Worm (Caenorhabditis elegans) whole organism, midembryonic: ENCODE measurements around the gene C09G9.5.

Experiments
- T22C8.4 ChIP-seq: fragments of 200-800 bp; sonication (Bioruptor generic); IDR thresholded peaks from 2 replicates; pipeline ENCODE4 v1.3.6; 2022; ENCODE audit warnings: missing genetic modification characterization, missing compliant biosample characterization
- cog-1 ChIP-seq: sonication (generic microtip); optimal IDR thresholded peaks from 2 replicates; lab custom pipeline; 2016; ENCODE audit warnings: missing genetic modification characterization, missing compliant biosample characterization
- flt-1 ChIP-seq: fragments of 200-800 bp; sonication (Bioruptor generic); IDR thresholded peaks from 2 replicates; pipeline ENCODE4 v1.3.6; 2022; ENCODE audit warnings: missing genetic modification characterization, missing compliant biosample characterization
- klf-2 ChIP-seq: fragments of 200-800 bp; sonication (Bioruptor generic); conservative IDR thresholded peaks from 2 replicates; pipeline ENCODE4 v1.3.6; 2022; ENCODE audit warnings: missing genetic modification reagents, missing genetic modification characterization, missing compliant biosample characterization
- med-1 ChIP-seq: sonication (generic microtip); optimal IDR thresholded peaks from 2 replicates; lab custom pipeline; 2017; ENCODE audit warnings: missing genetic modification characterization, mild to moderate bottlenecking, missing compliant biosample characterization, antibody characterized with exemption, missing genetic modification reagents; ENCODE audit not compliant: insufficient read depth
- ref-1 ChIP-seq: fragments of 200-800 bp; sonication (Bioruptor generic); conservative IDR thresholded peaks from 2 replicates; pipeline ENCODE4 v1.3.6; 2022; ENCODE audit warnings: missing genetic modification reagents, missing genetic modification characterization, missing compliant biosample characterization
- tab-1 ChIP-seq: fragments of 200-800 bp; sonication (Bioruptor generic); IDR thresholded peaks from 2 replicates; pipeline ENCODE4 v1.3.6; 2022; ENCODE audit warnings: missing genetic modification characterization, missing compliant biosample characterization
- ztf-23 ChIP-seq: fragments of 200-800 bp; sonication (Bioruptor generic); IDR thresholded peaks from 2 replicates; pipeline ENCODE4 v1.3.6; 2022; ENCODE audit warnings: missing genetic modification reagents, missing genetic modification characterization, missing compliant biosample characterization
- ztf-29 ChIP-seq: fragments of 200-800 bp; sonication (Bioruptor generic); IDR thresholded peaks from 2 replicates; pipeline ENCODE4 v1.3.6; 2022; ENCODE audit warnings: missing genetic modification reagents, missing genetic modification characterization, missing compliant biosample characterization

The C09G9.5 gene

DNA sequence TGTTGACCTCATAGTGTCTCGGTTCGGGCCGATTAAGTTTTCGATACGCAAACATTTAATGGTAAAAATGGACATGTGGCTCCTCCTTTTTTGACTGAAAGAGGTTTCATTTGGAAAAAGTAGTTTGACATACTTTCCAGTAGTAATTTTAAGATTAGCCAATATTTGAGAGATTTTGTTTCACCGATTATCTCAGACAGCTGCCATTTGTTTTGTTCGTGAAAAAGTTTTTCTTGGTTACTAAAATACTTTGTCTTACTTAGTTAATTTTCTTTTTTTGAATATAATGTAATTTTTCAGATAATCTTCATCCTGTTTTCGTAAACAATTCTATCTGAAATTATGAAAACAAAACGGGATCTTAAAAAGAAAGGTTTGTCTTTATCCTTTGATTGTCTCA lies at the start of gene C09G9.5:
C09G9.5 (plus strand) TSS at position 301 of the 400 bp plus-strand sequence.
- TF ChIP-seq flt-1 (GFP tag; lab: Robert Waterston, UW) = no peak
- TF ChIP-seq ref-1 = no peak
- TF ChIP-seq cog-1 = no peak
- TF ChIP-seq T22C8.4 (GFP tag; lab: Robert Waterston, UW) = no peak

DNA sequence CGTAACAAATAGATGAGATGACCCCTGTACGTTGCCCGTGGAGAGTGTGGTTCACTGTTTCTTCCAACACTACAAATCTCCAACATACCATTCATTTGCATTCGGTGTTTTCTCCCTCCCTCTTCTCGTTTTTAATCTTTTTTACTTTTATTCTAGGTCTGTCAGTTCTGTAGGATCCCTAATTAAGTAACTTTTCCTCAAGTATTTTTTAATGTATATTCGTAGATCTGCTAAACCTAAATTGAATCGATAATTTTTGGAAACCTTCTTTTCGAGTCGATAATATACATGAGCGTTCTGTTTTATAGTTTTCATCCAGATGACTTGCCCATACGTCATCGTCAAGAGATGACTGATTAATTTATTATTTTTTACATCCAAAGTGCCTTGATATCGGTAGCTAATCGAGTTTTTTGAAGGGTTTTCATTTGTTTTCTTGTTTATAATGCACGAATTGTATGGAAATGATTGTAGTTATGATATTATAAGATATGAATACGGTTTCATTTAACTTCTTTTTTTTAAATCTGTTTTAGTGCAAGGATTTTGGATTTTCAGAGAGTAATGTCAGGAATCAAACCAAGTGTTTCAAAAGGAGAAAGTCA lies 46.1 kb upstream of the C09G9.5 start, which contains the start of the genes T28C6.11 and T11B7.1:
T28C6.11 (minus strand) TSS at position 101 of the 605 bp plus-strand sequence.
T11B7.1 (plus strand) TSS at position 555 of the 605 bp plus-strand sequence.
- TF ChIP-seq ztf-23 (GFP tag; lab: Robert Waterston, UW) = no peak
- TF ChIP-seq flt-1 (GFP tag; lab: Robert Waterston, UW) = no peak
- TF ChIP-seq ztf-29 (GFP tag; lab: Robert Waterston, UW) = no peak
- no peak for TF ChIP-seq tab-1 (GFP tag; lab: Robert Waterston, UW)
- TF ChIP-seq cog-1 = no peak
- no peak for TF ChIP-seq T22C8.4 (GFP tag; lab: Robert Waterston, UW)
- no peak for TF ChIP-seq ref-1
- no peak for TF ChIP-seq med-1 (GFP tag; lab: Kevin White, UChicago)
- TF ChIP-seq klf-2 = no peak

DNA sequence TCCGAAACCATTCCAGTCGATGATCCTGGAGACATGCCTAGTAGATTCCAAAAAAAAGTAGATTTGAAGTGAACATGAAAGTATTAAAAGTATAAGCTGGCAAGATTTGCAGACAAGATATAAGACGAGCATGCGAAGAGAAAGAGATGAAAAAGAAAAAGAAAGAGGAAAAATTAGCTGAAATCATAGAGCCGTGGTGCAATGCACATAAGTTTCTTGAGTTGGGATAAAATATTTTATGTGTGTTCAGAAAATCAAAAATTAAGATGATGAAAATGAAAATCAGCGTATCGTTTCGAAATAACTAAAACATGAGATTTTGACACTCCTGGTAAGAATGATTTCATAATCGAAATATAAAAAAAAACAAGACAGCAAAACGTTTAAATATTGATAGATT lies 41.9 kb upstream of the C09G9.5 start, which contains the start of gene T11B7.2:
T11B7.2 (minus strand) TSS at position 101 of the 400 bp plus-strand sequence.
- TF ChIP-seq tab-1 (GFP tag; lab: Robert Waterston, UW) (no peak), ref-1 (no peak), med-1 (GFP tag; lab: Kevin White, UChicago) (no peak), cog-1 (no peak), flt-1 (GFP tag; lab: Robert Waterston, UW) (no peak), ztf-29 (GFP tag; lab: Robert Waterston, UW) (no peak), klf-2 (no peak), T22C8.4 (GFP tag; lab: Robert Waterston, UW) (no peak)

DNA sequence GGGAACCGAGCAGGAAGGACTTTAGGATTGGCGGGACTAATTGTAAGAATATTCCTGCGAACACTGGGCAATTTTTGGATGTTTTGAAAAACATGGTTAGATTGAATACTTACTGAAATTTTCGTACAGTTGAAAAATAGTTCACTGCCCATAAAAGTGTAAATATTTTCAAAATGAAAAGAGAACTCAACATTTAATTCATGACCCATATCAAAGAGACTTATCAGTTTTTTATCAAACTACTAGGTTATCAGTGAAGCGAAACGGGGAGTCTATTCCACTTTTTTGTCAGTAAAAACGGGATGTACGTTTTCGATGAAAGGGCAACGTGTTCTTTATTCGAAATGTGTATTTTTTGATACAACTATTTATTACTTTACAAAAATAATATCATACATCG lies 40.4 kb upstream of the C09G9.5 start:
- TF ChIP-seq cog-1 (no peak), T22C8.4 (GFP tag; lab: Robert Waterston, UW) (no peak), med-1 (GFP tag; lab: Kevin White, UChicago) (no peak), tab-1 (GFP tag; lab: Robert Waterston, UW) (no peak), ztf-23 (GFP tag; lab: Robert Waterston, UW) (no peak), klf-2 (no peak), flt-1 (GFP tag; lab: Robert Waterston, UW) (no peak)

DNA sequence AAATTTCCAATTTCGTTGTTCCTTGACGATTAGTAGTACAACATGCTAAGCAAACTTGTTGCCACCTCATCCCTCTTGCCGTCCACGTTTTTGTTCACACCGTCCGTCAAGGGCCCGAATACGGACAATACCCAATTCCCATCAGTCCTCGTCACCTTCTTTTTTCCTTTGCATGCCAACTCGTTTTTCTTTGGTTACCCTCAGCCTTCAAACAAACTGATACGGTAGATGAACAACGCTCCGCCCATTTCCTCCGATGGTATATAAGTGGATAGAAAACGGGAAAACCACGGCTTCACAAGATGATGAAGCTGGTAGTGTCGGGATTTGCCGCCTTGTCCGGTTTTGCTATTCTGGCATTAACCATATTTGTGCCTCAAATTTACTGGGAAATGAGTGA lies 38.4 kb upstream of the C09G9.5 start, which contains the start of gene col-118:
col-118 (plus strand) TSS at position 301 of the 400 bp plus-strand sequence.
- TF ChIP-seq ref-1 (no peak), med-1 (GFP tag; lab: Kevin White, UChicago) (no peak), tab-1 (GFP tag; lab: Robert Waterston, UW) (no peak), cog-1 (no peak), T22C8.4 (GFP tag; lab: Robert Waterston, UW) (no peak), ztf-29 (GFP tag; lab: Robert Waterston, UW) (no peak), klf-2 (no peak), flt-1 (GFP tag; lab: Robert Waterston, UW) (no peak), ztf-23 (GFP tag; lab: Robert Waterston, UW) (no peak)

DNA sequence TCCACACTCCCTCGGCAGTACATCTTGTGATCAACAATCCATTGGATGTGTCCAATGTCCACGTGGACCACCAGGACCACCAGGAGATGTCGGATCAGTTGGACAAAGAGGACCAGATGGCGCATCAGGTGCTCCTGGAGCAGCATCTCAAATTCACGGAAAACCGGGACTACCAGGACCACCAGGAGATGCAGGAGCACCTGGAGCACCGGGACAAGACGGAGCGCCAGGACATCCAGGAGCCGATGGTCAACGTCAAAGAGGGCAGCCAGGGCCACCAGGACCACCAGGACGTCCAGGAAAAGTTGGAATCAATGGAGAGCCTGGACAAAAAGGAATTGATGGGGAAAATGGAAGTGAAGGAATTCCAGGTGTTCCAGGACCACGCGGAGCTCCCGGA lies 37.3 kb upstream of the C09G9.5 start:
- TF ChIP-seq flt-1 (GFP tag; lab: Robert Waterston, UW) (no peak), cog-1 (no peak), ztf-29 (GFP tag; lab: Robert Waterston, UW) (no peak), T22C8.4 (GFP tag; lab: Robert Waterston, UW) (no peak), ztf-23 (GFP tag; lab: Robert Waterston, UW) (no peak), klf-2 (no peak), tab-1 (GFP tag; lab: Robert Waterston, UW) (no peak), ref-1 (no peak), med-1 (GFP tag; lab: Kevin White, UChicago) (no peak)

DNA sequence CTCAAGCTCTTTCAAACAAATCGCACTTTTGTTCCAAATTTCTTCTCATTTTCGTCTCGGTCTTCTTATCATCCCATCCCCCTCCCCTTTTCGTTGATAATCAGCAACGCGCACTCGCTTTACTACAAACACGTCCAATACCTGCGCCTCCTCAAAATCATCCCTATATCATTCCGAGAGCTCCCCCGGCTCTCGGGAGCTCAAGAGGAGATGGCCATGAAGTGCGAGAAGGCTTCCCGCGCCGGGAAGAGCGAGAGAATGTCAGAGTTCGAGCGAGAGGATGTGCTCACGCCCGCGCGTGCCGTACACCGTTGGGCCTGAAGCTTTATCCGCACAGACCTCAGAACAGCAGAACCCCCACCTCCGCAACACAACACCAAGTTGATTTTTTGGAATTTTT lies 35.5 kb upstream of the C09G9.5 start:
- no peak for TF ChIP-seq tab-1 (GFP tag; lab: Robert Waterston, UW)

DNA sequence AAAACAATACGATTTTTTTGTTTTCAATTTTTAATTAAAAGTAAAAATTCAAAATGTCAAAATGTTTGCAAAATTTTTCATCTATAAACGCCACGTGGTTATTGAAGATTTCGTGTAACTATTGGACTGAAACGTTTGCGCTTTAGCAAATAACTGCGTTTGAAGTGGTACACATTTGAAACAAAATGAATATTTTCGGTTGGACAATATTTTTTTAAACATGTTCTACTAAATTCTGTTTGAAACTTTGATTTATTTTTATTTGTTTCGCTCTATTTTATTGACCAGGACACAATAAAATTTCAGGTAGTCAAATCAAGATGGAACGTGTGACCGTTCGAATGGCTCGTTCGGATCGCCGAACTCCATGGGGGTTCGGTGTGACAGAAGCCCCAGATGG lies 34.1 kb upstream of the C09G9.5 start, which contains the start of gene alp-1:
alp-1 (plus strand) TSS at position 301 of the 400 bp plus-strand sequence.
- no peak for TF ChIP-seq med-1 (GFP tag; lab: Kevin White, UChicago)
- TF ChIP-seq ref-1 = no peak
- no peak for TF ChIP-seq klf-2
- no peak for TF ChIP-seq flt-1 (GFP tag; lab: Robert Waterston, UW)
- no peak for TF ChIP-seq ztf-29 (GFP tag; lab: Robert Waterston, UW)
- no peak for TF ChIP-seq cog-1
- TF ChIP-seq tab-1 (GFP tag; lab: Robert Waterston, UW) = no peak
- TF ChIP-seq T22C8.4 (GFP tag; lab: Robert Waterston, UW) = no peak
- no peak for TF ChIP-seq ztf-23 (GFP tag; lab: Robert Waterston, UW)

DNA sequence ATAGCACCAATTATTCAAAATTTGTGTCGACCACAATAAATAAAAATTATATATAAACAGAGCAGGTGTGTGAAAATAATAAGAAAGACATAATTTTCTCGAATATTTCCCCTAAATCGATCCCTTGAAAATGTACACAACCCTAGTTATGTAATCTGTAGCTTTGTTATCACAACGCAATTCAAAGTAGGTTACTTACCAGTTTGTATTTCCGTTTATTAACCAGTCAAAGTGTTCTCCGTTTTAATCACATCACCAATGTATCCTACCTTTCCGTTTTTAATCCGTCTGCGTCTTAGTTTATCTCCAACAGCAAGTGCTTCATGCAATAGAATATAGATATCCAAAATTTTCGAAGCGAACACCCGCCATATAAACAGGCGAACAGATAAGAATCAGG lies 33.0 kb upstream of the C09G9.5 start:
- TF ChIP-seq cog-1 (no peak), flt-1 (GFP tag; lab: Robert Waterston, UW) (no peak), T22C8.4 (GFP tag; lab: Robert Waterston, UW) (no peak), ref-1 (no peak), med-1 (GFP tag; lab: Kevin White, UChicago) (no peak), ztf-29 (GFP tag; lab: Robert Waterston, UW) (no peak), ztf-23 (GFP tag; lab: Robert Waterston, UW) (no peak), tab-1 (GFP tag; lab: Robert Waterston, UW) (no peak), klf-2 (no peak)

DNA sequence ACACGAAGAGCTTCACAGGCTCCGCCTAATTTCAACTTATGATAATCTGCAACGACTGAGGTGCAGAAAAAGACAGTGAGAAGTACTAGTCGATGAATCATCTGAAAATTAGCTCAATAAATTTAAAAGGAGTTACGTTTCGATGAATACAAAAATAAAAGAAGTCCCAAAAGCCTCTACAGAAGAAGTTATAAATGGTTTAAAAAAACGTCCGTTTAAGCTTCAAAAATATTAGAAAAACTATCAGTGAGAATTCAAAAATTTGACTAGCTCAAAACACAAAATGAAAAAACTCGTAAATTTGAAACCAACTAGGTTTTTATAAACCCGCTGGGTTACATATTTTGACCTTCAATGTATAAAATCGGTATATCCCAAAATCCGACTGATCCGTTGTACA lies 30.4 kb upstream of the C09G9.5 start, which contains the start of gene T11B7.5:
T11B7.5 (minus strand) TSS at position 101 of the 400 bp plus-strand sequence.
- TF ChIP-seq tab-1 (GFP tag; lab: Robert Waterston, UW) (no peak), klf-2 (no peak), ztf-23 (GFP tag; lab: Robert Waterston, UW) (no peak), ztf-29 (GFP tag; lab: Robert Waterston, UW) (no peak), ref-1 (no peak), cog-1 (no peak), T22C8.4 (GFP tag; lab: Robert Waterston, UW) (no peak), med-1 (GFP tag; lab: Kevin White, UChicago) (no peak)
